Worm (Caenorhabditis elegans): Measurements from ENCODE around the gene hic-1.

- TF ChIP-seq B0310.2 (tag; optimal IDR thresholded peaks at IDR 0.05) (no peak), F13C5.2 (tag; optimal IDR thresholded peaks at IDR 0.05) (no peak), sea-1 (GFP tag; conservative IDR thresholded peaks at IDR 0.05) (no peak), tra-4 (tag; optimal IDR thresholded peaks at IDR 0.05) (no peak), ama-1 (optimal IDR thresholded peaks at IDR 0.05) (no peak), scrt-1 (GFP tag; IDR thresholded peaks at IDR 0.05) (no peak), flt-1 (GFP tag; IDR thresholded peaks at IDR 0.05) (no peak), tbx-11 (GFP tag; IDR thresholded peaks at IDR 0.05) (no peak), hmbx-1 (tag; optimal IDR thresholded peaks at IDR 0.05) (no peak), ceh-36 (tag; optimal IDR thresholded peaks at IDR 0.05) (no peak), tbx-37 (GFP tag; conservative IDR thresholded peaks at IDR 0.05) (no peak), ets-7 (tag; optimal IDR thresholded peaks at IDR 0.05) (no peak), hnd-1 (tag; optimal IDR thresholded peaks at IDR 0.05) (no peak), pes-1 (GFP tag; IDR thresholded peaks at IDR 0.05) (no peak)
Measured at ce11 chrX:6640570-6641199, 42.1 kb upstream of the hic-1 start, which contains the start of gene nhr-120.
